Fruit fly (Drosophila melanogaster) whole organism, embryonic: ENCODE data around the gene mRpL10.

Experiments used
- CG10431 ChIP-seq: fragments of 200-800 bp; sonication (Bioruptor generic); optimal IDR thresholded peaks from 3 replicates; lab custom pipeline; 2018; ENCODE audit warnings: missing biosample characterization, mild to moderate bottlenecking, missing genetic modification characterization
- CG11085 ChIP-seq: fragments of 200-800 bp; sonication (Bioruptor generic); IDR thresholded peaks from 2 replicates; pipeline ENCODE4 v1.3.6; 2022; ENCODE audit warnings: missing biosample characterization, missing genetic modification characterization
- CG11560 ChIP-seq: fragments of 200-800 bp; sonication (Bioruptor generic); IDR thresholded peaks from 3 replicates; pipeline ENCODE4 v1.3.6; 2022; ENCODE audit warnings: missing biosample characterization, missing genetic modification characterization
- CG12219 ChIP-seq: fragments of 200-800 bp; sonication (Bioruptor generic); optimal IDR thresholded peaks from 3 replicates; lab custom pipeline; 2018; ENCODE audit warnings: missing biosample characterization, mild to moderate bottlenecking, missing genetic modification characterization
- CG12299 ChIP-seq: fragments of 200-800 bp; sonication (Bioruptor generic); optimal IDR thresholded peaks from 2 replicates; lab custom pipeline; 2018; ENCODE audit warnings: missing biosample characterization, mild to moderate bottlenecking, missing genetic modification characterization
- CG14860 ChIP-seq: fragments of 200-800 bp; sonication (Bioruptor generic); IDR thresholded peaks from 3 replicates; pipeline ENCODE4 v1.3.6; 2022; ENCODE audit warnings: missing biosample characterization, missing genetic modification characterization; ENCODE audit not compliant: partially characterized antibody
- CG15696 ChIP-seq: fragments of 200-800 bp; sonication (Bioruptor generic); optimal IDR thresholded peaks from 2 replicates; lab custom pipeline; 2019; ENCODE audit warnings: missing biosample characterization, mild to moderate bottlenecking, missing genetic modification characterization, moderate library complexity
- CG16779 ChIP-seq: fragments of 200-800 bp; sonication (Bioruptor generic); IDR thresholded peaks from 2 replicates; pipeline ENCODE4 v1.3.6; 2022; ENCODE audit warnings: missing biosample characterization, missing genetic modification characterization
- CG17802 ChIP-seq: fragments of 200-800 bp; sonication (Bioruptor generic); optimal IDR thresholded peaks from 2 replicates; lab custom pipeline; 2018; ENCODE audit warnings: missing biosample characterization, mild to moderate bottlenecking, missing genetic modification characterization, moderate library complexity
- CG2889 ChIP-seq: fragments of 200-800 bp; sonication (Bioruptor generic); IDR thresholded peaks from 3 replicates; pipeline ENCODE4 v1.3.6; 2022; ENCODE audit warnings: missing biosample characterization, missing genetic modification characterization
- CG30403 ChIP-seq: fragments of 200-800 bp; sonication (Bioruptor generic); optimal IDR thresholded peaks from 3 replicates; lab custom pipeline; 2016; ENCODE audit warnings: missing biosample characterization, missing genetic modification characterization
- CG30431 ChIP-seq: fragments of 200-800 bp; sonication (Bioruptor generic); optimal IDR thresholded peaks from 2 replicates; lab custom pipeline; 2017; ENCODE audit warnings: missing biosample characterization, missing genetic modification characterization
- CG3065 ChIP-seq: fragments of 200-800 bp; sonication (Bioruptor generic); optimal IDR thresholded peaks from 2 replicates; lab custom pipeline; 2016; ENCODE audit warnings: missing biosample characterization, missing genetic modification characterization
- CG31441 ChIP-seq: fragments of 200-800 bp; sonication (Bioruptor generic); IDR thresholded peaks from 2 replicates; pipeline ENCODE4 v1.3.6; 2022; ENCODE audit warnings: missing biosample characterization, missing genetic modification characterization
- CG3281 ChIP-seq: fragments of 200-800 bp; sonication (Bioruptor generic); optimal IDR thresholded peaks from 3 replicates; lab custom pipeline; 2017; ENCODE audit warnings: missing biosample characterization, mild to moderate bottlenecking, missing genetic modification characterization
- CG33557 ChIP-seq: fragments of 200-800 bp; sonication (Bioruptor generic); optimal IDR thresholded peaks from 2 replicates; lab custom pipeline; 2019; ENCODE audit warnings: missing biosample characterization, mild to moderate bottlenecking, missing genetic modification characterization, moderate library complexity
- CG6791 ChIP-seq: fragments of 200-800 bp; sonication (Bioruptor generic); IDR thresholded peaks from 3 replicates; pipeline ENCODE4 v1.3.6; 2022; ENCODE audit warnings: missing biosample characterization, missing genetic modification characterization; ENCODE audit not compliant: partially characterized antibody
- CG9727 ChIP-seq: fragments of 200-800 bp; sonication (Bioruptor generic); optimal IDR thresholded peaks from 3 replicates; lab custom pipeline; 2017; ENCODE audit warnings: missing biosample characterization, mild to moderate bottlenecking, missing genetic modification characterization
- D19A ChIP-seq: fragments of 200-800 bp; optimal IDR thresholded peaks from 3 replicates; lab custom pipeline; 2019; ENCODE audit warnings: missing biosample characterization, mild to moderate bottlenecking, missing genetic modification characterization, moderate library complexity
- E2f1 ChIP-seq: fragments of 200-800 bp; sonication (Bioruptor generic); IDR thresholded peaks from 2 replicates; pipeline ENCODE4 v1.3.6; 2022; ENCODE audit warnings: missing biosample characterization, missing genetic modification characterization
- HLH3B ChIP-seq: fragments of 200-800 bp; sonication (Bioruptor generic); IDR thresholded peaks from 2 replicates; pipeline ENCODE4 v1.3.6; 2022; ENCODE audit warnings: missing biosample characterization, missing genetic modification characterization
- Hmx ChIP-seq: fragments of 200-800 bp; sonication (Bioruptor generic); optimal IDR thresholded peaks from 2 replicates; lab custom pipeline; 2016; ENCODE audit warnings: missing biosample characterization, missing genetic modification characterization
- Jarid2 ChIP-seq: fragments of 200-800 bp; sonication (Bioruptor generic); optimal IDR thresholded peaks from 3 replicates; lab custom pipeline; 2017; ENCODE audit warnings: mild to moderate bottlenecking, missing biosample characterization, missing genetic modification reagents, missing genetic modification characterization
- NFAT ChIP-seq: fragments of 200-800 bp; sonication (Bioruptor generic); IDR thresholded peaks from 2 replicates; pipeline ENCODE4 v1.3.6; 2022; ENCODE audit warnings: missing biosample characterization, missing genetic modification characterization
- Nf-YC ChIP-seq: fragments of 200-800 bp; optimal IDR thresholded peaks from 3 replicates; lab custom pipeline; 2019; ENCODE audit warnings: missing biosample characterization, mild to moderate bottlenecking, missing genetic modification characterization, moderate library complexity
- Usf ChIP-seq: fragments of 200-800 bp; sonication (Bioruptor generic); optimal IDR thresholded peaks from 2 replicates; lab custom pipeline; 2017; ENCODE audit warnings: missing genotype, missing biosample characterization, missing genetic modification characterization
- ara ChIP-seq: fragments of 200-800 bp; sonication (Bioruptor generic); IDR thresholded peaks from 2 replicates; pipeline ENCODE4 v1.3.6; 2022; ENCODE audit warnings: missing biosample characterization, missing genetic modification characterization
- bab2 ChIP-seq: fragments of 200-800 bp; sonication (Bioruptor generic); optimal IDR thresholded peaks from 2 replicates; lab custom pipeline; 2016; ENCODE audit warnings: missing biosample characterization, missing genetic modification characterization
- cas ChIP-seq: fragments of 200-800 bp; sonication (Bioruptor generic); IDR thresholded peaks from 2 replicates; pipeline ENCODE4 v1.3.6; 2022; ENCODE audit warnings: missing biosample characterization, missing genetic modification characterization
- cato ChIP-seq: fragments of 200-800 bp; sonication (Bioruptor generic); optimal IDR thresholded peaks from 2 replicates; lab custom pipeline; 2016; ENCODE audit warnings: missing biosample characterization, missing genetic modification characterization, borderline replicate concordance
- cg ChIP-seq: fragments of 200-800 bp; sonication (Bioruptor generic); optimal IDR thresholded peaks from 3 replicates; lab custom pipeline; 2019; ENCODE audit warnings: missing biosample characterization, mild to moderate bottlenecking, missing genetic modification characterization, moderate library complexity
- chif ChIP-seq, 2 experiments: fragments of 200-800 bp; sonication (Bioruptor generic); optimal IDR thresholded peaks; 3 replicates each; lab custom pipeline; 2016; ENCODE audit warnings: missing biosample characterization in 2 of 2, missing genetic modification characterization in 2 of 2
- crp ChIP-seq, 2 experiments: fragments of 200-800 bp; sonication (Bioruptor generic); optimal IDR thresholded peaks; 2 replicates in 1 of 2; 3 replicates in 1 of 2; lab custom pipeline; 2017; ENCODE audit warnings: missing biosample characterization in 2 of 2, missing genetic modification characterization in 2 of 2, mild to moderate bottlenecking in 1 of 2, moderate library complexity in 1 of 2
- dysf ChIP-seq: fragments of 200-800 bp; sonication (Bioruptor generic); IDR thresholded peaks from 3 replicates; pipeline ENCODE4 v1.3.6; 2022; ENCODE audit warnings: missing biosample characterization, missing genetic modification characterization
- gt ChIP-seq: fragments of 200-800 bp; sonication (Bioruptor generic); IDR thresholded peaks from 2 replicates; pipeline ENCODE4 v1.3.6; 2022; ENCODE audit warnings: missing biosample characterization, missing genetic modification characterization
- inv ChIP-seq: fragments of 200-800 bp; sonication (Bioruptor generic); IDR thresholded peaks from 2 replicates; pipeline ENCODE4 v1.3.6; 2022; ENCODE audit warnings: missing biosample characterization, missing genetic modification characterization; ENCODE audit not compliant: partially characterized antibody
- jigr1 ChIP-seq: fragments of 200-800 bp; sonication (Bioruptor generic); IDR thresholded peaks from 3 replicates; pipeline ENCODE4 v1.3.6; 2022; ENCODE audit warnings: missing biosample characterization, missing genetic modification characterization
- kah ChIP-seq: fragments of 200-800 bp; sonication (Bioruptor generic); optimal IDR thresholded peaks from 2 replicates; lab custom pipeline; 2018; ENCODE audit warnings: missing biosample characterization, mild to moderate bottlenecking, missing genetic modification characterization
- kay ChIP-seq: fragments of 200-800 bp; sonication (Bioruptor generic); optimal IDR thresholded peaks from 2 replicates; lab custom pipeline; 2016; ENCODE audit warnings: missing biosample characterization, missing genetic modification characterization
- lilli ChIP-seq: fragments of 200-800 bp; sonication (Bioruptor generic); optimal IDR thresholded peaks from 3 replicates; lab custom pipeline; 2016; ENCODE audit warnings: missing biosample characterization, missing genetic modification characterization
- otp ChIP-seq: fragments of 200-800 bp; sonication (Bioruptor generic); IDR thresholded peaks from 3 replicates; pipeline ENCODE4, ENCODE4 v1.3.6; 2022; ENCODE audit warnings: missing biosample characterization, missing genetic modification characterization
- psq ChIP-seq: fragments of 200-800 bp; sonication (Bioruptor generic); optimal IDR thresholded peaks from 2 replicates; lab custom pipeline; 2017; ENCODE audit warnings: missing biosample characterization, missing genetic modification characterization
- schlank ChIP-seq: fragments of 200-800 bp; sonication (Bioruptor generic); optimal IDR thresholded peaks from 2 replicates; lab custom pipeline; 2018; ENCODE audit warnings: missing biosample characterization, mild to moderate bottlenecking, missing genetic modification characterization
- sisA ChIP-seq: fragments of 200-800 bp; sonication (Bioruptor generic); IDR thresholded peaks from 2 replicates; pipeline ENCODE4 v1.3.6; 2022; ENCODE audit warnings: missing biosample characterization, missing genetic modification characterization
- ssp ChIP-seq: fragments of 200-800 bp; sonication (Bioruptor generic); IDR thresholded peaks from 2 replicates; pipeline ENCODE4 v1.3.6; 2022; ENCODE audit warnings: missing biosample characterization, missing genetic modification characterization
- stc ChIP-seq: fragments of 200-800 bp; sonication (Bioruptor generic); IDR thresholded peaks from 2 replicates; pipeline ENCODE4 v1.3.6; 2022; ENCODE audit warnings: missing biosample characterization, missing genetic modification characterization
- tgo ChIP-seq: fragments of 200-800 bp; sonication (Bioruptor generic); IDR thresholded peaks from 3 replicates; pipeline ENCODE4 v1.3.6; 2022; ENCODE audit warnings: missing biosample characterization, missing genetic modification characterization
- tin ChIP-seq: fragments of 200-800 bp; sonication (Bioruptor generic); optimal IDR thresholded peaks from 3 replicates; lab custom pipeline; 2016; ENCODE audit warnings: missing biosample characterization, missing genetic modification characterization
- trh ChIP-seq: fragments of 200-800 bp; sonication (Bioruptor generic); optimal IDR thresholded peaks from 2 replicates; lab custom pipeline; 2016; ENCODE audit warnings: missing biosample characterization, missing genetic modification characterization
- yki ChIP-seq: fragments of >200 bp; optimal IDR thresholded peaks from 3 replicates; lab custom pipeline; 2018
- zen ChIP-seq: fragments of 200-800 bp; sonication (Bioruptor generic); optimal IDR thresholded peaks from 3 replicates; lab custom pipeline; 2018; ENCODE audit warnings: missing biosample characterization, mild to moderate bottlenecking, missing genetic modification characterization, moderate library complexity
- zf30C ChIP-seq: fragments of 200-800 bp; sonication (Bioruptor generic); optimal IDR thresholded peaks from 3 replicates; lab custom pipeline; 2018; ENCODE audit warnings: missing biosample characterization, mild to moderate bottlenecking, missing genetic modification characterization

Gene mRpL10

DNA sequence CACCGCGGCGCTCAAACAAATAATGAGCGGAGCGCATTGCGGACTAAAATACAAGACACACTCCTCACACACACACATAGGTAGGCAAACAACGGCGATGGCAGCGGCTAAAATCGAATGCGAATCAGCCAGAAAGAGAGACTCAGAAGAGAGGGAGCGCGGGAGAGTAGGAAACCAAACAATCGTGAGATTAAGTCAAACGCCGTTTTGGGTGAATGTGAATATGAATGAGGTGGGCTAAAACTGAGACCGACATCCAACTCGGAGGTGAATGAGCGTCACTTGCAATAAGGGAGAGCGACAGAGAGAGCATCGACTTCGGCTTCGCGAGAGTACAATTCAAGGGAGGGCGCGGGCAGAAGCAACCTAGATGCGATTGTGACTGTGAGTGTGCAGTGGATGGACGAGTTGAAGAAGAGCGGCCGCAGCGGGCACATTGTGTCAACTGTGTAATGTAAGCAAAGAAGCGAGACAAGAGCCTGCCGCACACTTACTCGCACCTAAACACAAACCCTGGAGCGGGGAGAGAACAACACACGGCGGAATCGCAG is 18.4 kb downstream of the mRpL10 start (continued):
- TF ChIP-seq stc (GFP tag; lab: Robert Waterston, UW), result no peak
- TF ChIP-seq kah (GFP tag; lab: Kevin White, UChicago), result peak; percentile 16
- no peak for TF ChIP-seq dysf
- TF ChIP-seq CG2889 (GFP tag; lab: Robert Waterston, UW), result no peak
- TF ChIP-seq cas, result no peak
- no peak for TF ChIP-seq CG10431 (GFP tag; lab: Kevin White, UChicago)
- TF ChIP-seq gt (GFP tag; lab: Robert Waterston, UW), result no peak
- TF ChIP-seq CG11085 (GFP tag; lab: Robert Waterston, UW), result no peak
- TF ChIP-seq CG33557 (GFP tag; lab: Kevin White, UChicago), result peak; percentile 16
- no peak for TF ChIP-seq sisA (GFP tag; lab: Robert Waterston, UW)
- peak; percentile 32 for TF ChIP-seq CG12219 (GFP tag; lab: Kevin White, UChicago)
- no peak for TF ChIP-seq CG11560 (tag; lab: Robert Waterston, UW)
- peak; percentile 20 for TF ChIP-seq D19A (tag; lab: Kevin White, UChicago)
- TF ChIP-seq crp (GFP tag; optimal IDR thresholded peaks at IDR 0.05; lab: Kevin White, UChicago), result no peak
- no peak for TF ChIP-seq ssp
- TF ChIP-seq chif (GFP tag; optimal IDR thresholded peaks at IDR 0.05; lab: Kevin White, UChicago), result no peak
- peak; percentile 43 for TF ChIP-seq Jarid2 (GFP tag; lab: Kevin White, UChicago)
- no peak for TF ChIP-seq ara (GFP tag; lab: Robert Waterston, UW)
- no peak for TF ChIP-seq CG14860 (GFP tag; lab: Robert Waterston, UW)
- peak; percentile 25 for TF ChIP-seq CG15696 (tag; lab: Kevin White, UChicago)
- peak; percentile 43 for TF ChIP-seq psq (GFP tag; lab: Kevin White, UChicago)
- TF ChIP-seq HLH3B, result no peak
- no peak for TF ChIP-seq CG12299
- peak; percentile 42 for TF ChIP-seq zen
- TF ChIP-seq tin (GFP tag; lab: Kevin White, UChicago), result no peak
- no peak for TF ChIP-seq bab2 (GFP tag; lab: Kevin White, UChicago)
- no peak; the same call in 2 of the 3 replicates for TF ChIP-seq otp (GFP tag; lab: Robert Waterston, UW)
- TF ChIP-seq schlank (tag; lab: Kevin White, UChicago), result no peak
- no peak for TF ChIP-seq CG30403 (GFP tag; lab: Kevin White, UChicago)
- no peak for TF ChIP-seq Hmx (GFP tag; lab: Kevin White, UChicago)
- no peak for TF ChIP-seq CG6791 (GFP tag; lab: Robert Waterston, UW)
- TF ChIP-seq CG3281 (GFP tag; lab: Kevin White, UChicago), result no peak
- no peak for TF ChIP-seq trh (GFP tag; lab: Kevin White, UChicago)
- peak; percentile 85 for TF ChIP-seq cg (GFP tag; lab: Kevin White, UChicago)
- TF ChIP-seq E2f1 (GFP tag; lab: Robert Waterston, UW), result no peak
- no peak for TF ChIP-seq cato (GFP tag; lab: Kevin White, UChicago)
- no peak for TF ChIP-seq CG3065 (GFP tag; lab: Kevin White, UChicago)
- no peak for TF ChIP-seq tgo (GFP tag; lab: Robert Waterston, UW)
- TF ChIP-seq CG16779 (GFP tag; lab: Robert Waterston, UW), result no peak
- TF ChIP-seq zf30C, result peak; percentile 9
- TF ChIP-seq CG30431 (GFP tag; lab: Kevin White, UChicago), result no peak
- peak; percentile 38 for TF ChIP-seq Nf-YC (tag; lab: Kevin White, UChicago)
- TF ChIP-seq inv, result no peak
- TF ChIP-seq jigr1 (GFP tag; lab: Robert Waterston, UW), result no peak
- no peak for TF ChIP-seq CG9727 (GFP tag; lab: Kevin White, UChicago)
- TF ChIP-seq NFAT (GFP tag; lab: Robert Waterston, UW), result no peak
- no peak for TF ChIP-seq lilli
- TF ChIP-seq kay (GFP tag; lab: Kevin White, UChicago), result no peak
- no peak for TF ChIP-seq Usf (GFP tag; lab: Kevin White, UChicago)
- TF ChIP-seq yki (lab: Kevin White, UChicago), result peak; percentile 88
- no peak for TF ChIP-seq CG17802 (tag; lab: Kevin White, UChicago)
- no peak; the same call in 1 of the 2 replicates for TF ChIP-seq CG31441 (GFP tag; lab: Robert Waterston, UW)
